Worm (Caenorhabditis elegans) whole organism, L4/young adult: ENCODE measurements around the gene rpn-12.

ENCODE experiments used
- W03F9.2 ChIP-seq: fragments of 150-350 bp; optimal IDR thresholded peaks from 2 replicates; lab custom pipeline; 2014; ENCODE audit warnings: missing biosample characterization, missing genetic modification characterization
- him-1 ChIP-seq: sonication (generic microtip); optimal IDR thresholded peaks from 2 replicates; lab custom pipeline; 2016; ENCODE audit warnings: missing genotype, missing genetic modification reagents, missing genetic modification characterization, missing compliant biosample characterization

DNA sequence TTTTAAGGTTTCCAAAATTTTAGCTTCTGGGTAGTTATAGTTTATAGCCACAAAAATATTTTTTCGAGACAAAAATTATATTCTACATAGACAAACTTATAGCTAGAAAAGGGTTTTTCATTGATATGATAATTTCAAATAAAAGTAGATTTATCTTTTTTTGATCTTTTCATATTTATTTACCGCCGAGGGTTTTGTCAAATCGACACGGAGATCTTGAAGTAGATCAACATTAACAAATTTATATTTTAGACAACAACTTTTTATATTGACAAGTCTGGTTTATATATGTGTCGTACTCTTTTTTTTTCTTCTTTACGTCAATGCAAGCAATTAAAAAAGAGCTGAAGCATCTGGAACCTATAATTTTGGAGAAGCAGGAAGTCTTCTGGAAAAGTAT is 5.9 kb downstream of the rpn-12 start:
- TF ChIP-seq him-1 (tag; lab: Kevin White, UChicago) = no peak
- TF ChIP-seq W03F9.2 (tag; lab: Kevin White, UChicago) = no peak
